Fruit fly (Drosophila melanogaster) whole organism, embryonic: ENCODE results near the gene CG12560.
A peak's percentile ranks its signal among the peaks of the same experiment; 100 is the strongest.

Experiments used
- Awh ChIP-seq: fragments of 200-800 bp; sonication (Bioruptor generic); IDR thresholded peaks from 2 replicates; pipeline ENCODE4, ENCODE4 v1.3.6; 2022; ENCODE audit warnings: missing biosample characterization, missing genetic modification characterization
- Bteb2 ChIP-seq: fragments of 200-800 bp; sonication (Bioruptor generic); optimal IDR thresholded peaks from 2 replicates; lab custom pipeline; 2016; ENCODE audit warnings: missing biosample characterization, missing genetic modification characterization
- CG12236 ChIP-seq: fragments of 200-800 bp; sonication (Bioruptor generic); optimal IDR thresholded peaks from 2 replicates; lab custom pipeline; 2016; ENCODE audit warnings: missing biosample characterization, missing genetic modification characterization
- CG14441 ChIP-seq: fragments of 200-800 bp; sonication (Bioruptor generic); IDR thresholded peaks from 2 replicates; pipeline ENCODE4 v1.3.6; 2022; ENCODE audit warnings: missing biosample characterization, missing genetic modification characterization
- CG14710 ChIP-seq: fragments of 200-800 bp; sonication (Bioruptor generic); optimal IDR thresholded peaks from 3 replicates; lab custom pipeline; 2019; ENCODE audit warnings: missing biosample characterization, mild to moderate bottlenecking, missing genetic modification characterization, moderate library complexity
- CG1647 ChIP-seq: fragments of 200-800 bp; sonication (Bioruptor generic); optimal IDR thresholded peaks from 3 replicates; lab custom pipeline; 2016; ENCODE audit warnings: missing biosample characterization, missing genetic modification characterization
- CG16813 ChIP-seq: fragments of 200-800 bp; sonication (Bioruptor generic); IDR thresholded peaks from 3 replicates; pipeline ENCODE4 v1.3.6; 2022; ENCODE audit warnings: missing biosample characterization, missing genetic modification characterization; ENCODE audit not compliant: partially characterized antibody
- CG17186 ChIP-seq: fragments of 200-800 bp; sonication (Bioruptor generic); optimal IDR thresholded peaks from 3 replicates; lab custom pipeline; 2017; ENCODE audit warnings: missing biosample characterization, missing genetic modification reagents, missing genetic modification characterization
- CG17361 ChIP-seq: fragments of 200-800 bp; sonication (Bioruptor generic); IDR thresholded peaks from 3 replicates; pipeline ENCODE4 v1.3.6; 2022; ENCODE audit warnings: missing biosample characterization, missing genetic modification characterization
- CG17912 ChIP-seq: fragments of 200-800 bp; sonication (Bioruptor generic); optimal IDR thresholded peaks from 2 replicates; lab custom pipeline; 2018; ENCODE audit warnings: missing biosample characterization, mild to moderate bottlenecking, missing genetic modification characterization
- CG18262 ChIP-seq: fragments of 200-800 bp; optimal IDR thresholded peaks from 3 replicates; lab custom pipeline; 2019; ENCODE audit warnings: missing biosample characterization, mild to moderate bottlenecking, missing genetic modification characterization, moderate library complexity
- CG18764 ChIP-seq: fragments of 200-800 bp; sonication (Bioruptor generic); optimal IDR thresholded peaks from 3 replicates; lab custom pipeline; 2016; ENCODE audit warnings: missing biosample characterization, missing genetic modification characterization
- CG30403 ChIP-seq: fragments of 200-800 bp; sonication (Bioruptor generic); optimal IDR thresholded peaks from 3 replicates; lab custom pipeline; 2016; ENCODE audit warnings: missing biosample characterization, missing genetic modification characterization
- CG33213 ChIP-seq: fragments of 200-800 bp; sonication (Bioruptor generic); optimal IDR thresholded peaks from 3 replicates; lab custom pipeline; 2016; ENCODE audit warnings: missing biosample characterization, missing genetic modification characterization
- CG3407 ChIP-seq: fragments of 200-800 bp; sonication (Bioruptor generic); optimal IDR thresholded peaks from 2 replicates; lab custom pipeline; 2018; ENCODE audit warnings: missing biosample characterization, mild to moderate bottlenecking, missing genetic modification characterization
- CG6272 ChIP-seq: fragments of 200-800 bp; sonication (Bioruptor generic); IDR thresholded peaks from 2 replicates; pipeline ENCODE4 v1.3.6; 2022; ENCODE audit warnings: missing biosample characterization, missing genetic modification characterization
- CG8290 ChIP-seq, 3 experiments: fragments of 200-800 bp; sonication (Bioruptor generic); optimal IDR thresholded peaks; 2 replicates each; lab custom pipeline; 2016 to 2019; ENCODE audit warnings: missing biosample characterization in 3 of 3, missing genetic modification characterization in 3 of 3, mild to moderate bottlenecking in 2 of 3, moderate library complexity in 1 of 3
- CG8944 ChIP-seq: fragments of 200-800 bp; sonication (Bioruptor generic); optimal IDR thresholded peaks from 3 replicates; lab custom pipeline; 2016; ENCODE audit warnings: missing biosample characterization, missing genetic modification characterization
- CG9727 ChIP-seq: fragments of 200-800 bp; sonication (Bioruptor generic); optimal IDR thresholded peaks from 3 replicates; lab custom pipeline; 2017; ENCODE audit warnings: missing biosample characterization, mild to moderate bottlenecking, missing genetic modification characterization
- CG9817 ChIP-seq: fragments of 200-800 bp; sonication (Bioruptor generic); optimal IDR thresholded peaks from 2 replicates; lab custom pipeline; 2018; ENCODE audit warnings: missing biosample characterization, mild to moderate bottlenecking, missing genetic modification characterization, moderate library complexity
- CTCF ChIP-seq: fragments of 200-800 bp; sonication (Bioruptor generic); optimal IDR thresholded peaks from 2 replicates; lab custom pipeline; 2017; ENCODE audit warnings: missing biosample characterization, mild to moderate bottlenecking, missing genetic modification characterization, moderate library complexity
- CoRest ChIP-seq: fragments of 200-800 bp; sonication (Bioruptor generic); optimal IDR thresholded peaks from 3 replicates; lab custom pipeline; 2018; ENCODE audit warnings: missing biosample characterization, mild to moderate bottlenecking, missing genetic modification characterization, moderate library complexity
- Dad ChIP-seq: fragments of 200-800 bp; sonication (Bioruptor generic); optimal IDR thresholded peaks from 3 replicates; lab custom pipeline; 2016; ENCODE audit warnings: missing biosample characterization, missing genetic modification characterization
- HLH4C ChIP-seq: fragments of 200-800 bp; sonication (Bioruptor generic); IDR thresholded peaks from 3 replicates; pipeline ENCODE4 v1.3.6; 2022; ENCODE audit warnings: missing biosample characterization, missing genetic modification characterization; ENCODE audit not compliant: partially characterized antibody
- HLH54F ChIP-seq: fragments of 200-800 bp; sonication (Bioruptor generic); optimal IDR thresholded peaks from 3 replicates; lab custom pipeline; 2016; ENCODE audit warnings: missing biosample characterization, missing genetic modification characterization
- HLHmδ ChIP-seq: fragments of 200-800 bp; sonication (Bioruptor generic); optimal IDR thresholded peaks from 2 replicates; lab custom pipeline; 2018; ENCODE audit warnings: missing biosample characterization, mild to moderate bottlenecking, missing genetic modification characterization, moderate library complexity
- Lim3 ChIP-seq: fragments of 200-800 bp; sonication (Bioruptor generic); IDR thresholded peaks from 2 replicates; pipeline ENCODE4 v1.3.6; 2022; ENCODE audit warnings: missing biosample characterization, missing genetic modification characterization
- Med ChIP-seq: fragments of 200-800 bp; sonication (Bioruptor generic); peaks from one replicate; lab custom pipeline; 2016; ENCODE audit warnings: missing biosample characterization, missing genetic modification characterization, mild to moderate bottlenecking, inconsistent platforms, moderate library complexity
- Meics ChIP-seq: fragments of 200-800 bp; sonication (Bioruptor generic); optimal IDR thresholded peaks from 2 replicates; lab custom pipeline; 2017; ENCODE audit warnings: missing biosample characterization, mild to moderate bottlenecking, missing genetic modification characterization
- NC2α ChIP-seq: fragments of 200-800 bp; sonication (Bioruptor generic); optimal IDR thresholded peaks from 2 replicates; lab custom pipeline; 2016; ENCODE audit warnings: missing biosample characterization, missing genetic modification characterization
- PHDP ChIP-seq: fragments of 200-800 bp; sonication (Bioruptor generic); optimal IDR thresholded peaks from 3 replicates; lab custom pipeline; 2018; ENCODE audit warnings: missing biosample characterization, mild to moderate bottlenecking, missing genetic modification characterization, moderate library complexity
- Rfx ChIP-seq: fragments of 200-800 bp; sonication (Bioruptor generic); IDR thresholded peaks from 2 replicates; pipeline ENCODE4 v1.3.6; 2022; ENCODE audit warnings: missing biosample characterization, missing genetic modification characterization
- Spps ChIP-seq: fragments of 200-800 bp; sonication (Bioruptor generic); optimal IDR thresholded peaks from 2 replicates; lab custom pipeline; 2018; ENCODE audit warnings: missing biosample characterization, mild to moderate bottlenecking, missing genetic modification characterization
- ara ChIP-seq: fragments of 200-800 bp; sonication (Bioruptor generic); IDR thresholded peaks from 2 replicates; pipeline ENCODE4 v1.3.6; 2022; ENCODE audit warnings: missing biosample characterization, missing genetic modification characterization
- br ChIP-seq: fragments of >200 bp; optimal IDR thresholded peaks from 2 replicates; lab custom pipeline; 2017
- caup ChIP-seq: fragments of 200-800 bp; sonication (Bioruptor generic); optimal IDR thresholded peaks from 3 replicates; lab custom pipeline; 2017; ENCODE audit warnings: missing biosample characterization, mild to moderate bottlenecking, missing genetic modification characterization, moderate library complexity; ENCODE audit not compliant: severe bottlenecking
- chif ChIP-seq, 2 experiments: fragments of 200-800 bp; sonication (Bioruptor generic); optimal IDR thresholded peaks; 3 replicates each; lab custom pipeline; 2016; ENCODE audit warnings: missing biosample characterization in 2 of 2, missing genetic modification characterization in 2 of 2
- ewg ChIP-seq: fragments of 200-800 bp; sonication (Bioruptor generic); optimal IDR thresholded peaks from 3 replicates; lab custom pipeline; 2017; ENCODE audit warnings: mild to moderate bottlenecking, missing biosample characterization, missing genetic modification reagents, missing genetic modification characterization
- ftz-f1 ChIP-seq: fragments of 200-800 bp; sonication (Bioruptor generic); optimal IDR thresholded peaks from 2 replicates; lab custom pipeline; 2016; ENCODE audit warnings: missing biosample characterization, missing genetic modification characterization
- gcm2 ChIP-seq: fragments of 200-800 bp; sonication (Bioruptor generic); optimal IDR thresholded peaks from 2 replicates; lab custom pipeline; 2016; ENCODE audit warnings: missing biosample characterization, missing genetic modification characterization
- hbn ChIP-seq: fragments of 200-800 bp; sonication (Bioruptor generic); IDR thresholded peaks from 2 replicates; pipeline ENCODE4 v1.3.6; 2022; ENCODE audit warnings: missing biosample characterization, missing genetic modification characterization; ENCODE audit not compliant: partially characterized antibody
- kay ChIP-seq: fragments of 200-800 bp; sonication (Bioruptor generic); optimal IDR thresholded peaks from 2 replicates; lab custom pipeline; 2016; ENCODE audit warnings: missing biosample characterization, missing genetic modification characterization
- nom ChIP-seq: fragments of 200-800 bp; sonication (Bioruptor generic); optimal IDR thresholded peaks from 2 replicates; lab custom pipeline; 2017; ENCODE audit warnings: missing biosample characterization, missing genetic modification characterization, mild to moderate bottlenecking, moderate library complexity, missing genetic modification reagents
- oc ChIP-seq: fragments of 200-800 bp; sonication (Bioruptor generic); optimal IDR thresholded peaks from 2 replicates; lab custom pipeline; 2018; ENCODE audit warnings: missing biosample characterization, mild to moderate bottlenecking, missing genetic modification characterization, moderate library complexity
- pfk ChIP-seq: fragments of 200-800 bp; sonication (Bioruptor generic); optimal IDR thresholded peaks from 2 replicates; lab custom pipeline; 2018; ENCODE audit warnings: missing biosample characterization, mild to moderate bottlenecking, missing genetic modification characterization, moderate library complexity
- ro ChIP-seq: fragments of 200-800 bp; sonication (Bioruptor generic); IDR thresholded peaks from 2 replicates; pipeline ENCODE4 v1.3.6; 2022; ENCODE audit warnings: missing biosample characterization, missing genetic modification characterization
- sens-2 ChIP-seq: fragments of 200-800 bp; sonication (Bioruptor generic); IDR thresholded peaks from 2 replicates; pipeline ENCODE4 v1.3.6; 2022; ENCODE audit warnings: missing biosample characterization, missing genetic modification characterization
- tin ChIP-seq: fragments of 200-800 bp; sonication (Bioruptor generic); optimal IDR thresholded peaks from 3 replicates; lab custom pipeline; 2016; ENCODE audit warnings: missing biosample characterization, missing genetic modification characterization

The CG12560 gene

DNA sequence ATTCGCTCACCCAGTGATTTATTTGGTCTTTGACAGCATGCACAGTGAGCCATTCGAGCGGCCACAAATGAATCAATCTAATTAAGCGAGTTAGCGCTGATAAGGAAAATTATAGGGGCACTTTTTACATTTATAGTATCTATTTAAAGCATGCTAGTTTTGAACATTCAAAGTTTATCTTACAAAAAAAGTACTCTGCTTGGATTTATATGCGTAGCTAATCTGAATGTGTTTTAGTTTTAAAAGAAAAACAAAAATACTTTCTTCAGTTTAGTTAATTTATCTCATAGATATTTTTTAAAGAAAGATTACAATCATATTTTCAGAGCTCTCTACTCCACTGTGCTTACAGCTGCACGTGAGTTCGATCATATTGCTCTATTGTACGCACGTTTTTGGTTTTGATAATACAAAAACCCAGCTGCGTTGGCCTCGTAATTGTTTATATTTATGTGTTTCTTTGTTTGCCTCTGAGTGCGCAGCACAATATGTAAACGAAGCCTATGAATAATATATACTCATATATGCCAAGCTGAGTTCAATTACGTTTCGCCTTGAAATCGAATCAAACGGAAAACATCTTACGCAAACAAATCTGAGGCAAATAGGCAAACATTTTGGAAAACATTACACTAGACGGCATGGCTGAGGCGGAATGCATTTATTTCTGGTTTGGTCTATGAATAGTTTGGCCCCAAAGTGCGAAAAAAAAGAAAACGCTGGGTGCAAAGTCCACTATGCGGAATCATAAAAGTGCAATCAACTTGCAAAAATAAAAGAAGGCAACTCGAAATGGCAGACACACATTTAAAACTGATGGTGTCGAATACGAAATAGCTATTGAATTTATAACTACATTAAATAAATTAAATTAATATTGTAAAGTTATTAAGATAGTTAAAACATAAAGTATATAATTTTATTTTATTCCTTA is 7.3 kb downstream of the CG12560 start (continued):
- TF ChIP-seq tin (GFP tag; lab: Kevin White, UChicago) (peak; percentile 89), Rfx (GFP tag; lab: Robert Waterston, UW) (peak; percentile 78), hbn (no peak), NC2α (peak; percentile 54), CG14710 (tag; lab: Kevin White, UChicago) (peak; percentile 87), ftz-f1 (GFP tag; lab: Kevin White, UChicago) (no peak), ara (peak; percentile 68; the same call in 1 of the 2 replicates), ewg (GFP tag; lab: Kevin White, UChicago) (peak; percentile 73), CG8290 (GFP tag; optimal IDR thresholded peaks at IDR 0.05; lab: Kevin White, UChicago) (peak; percentile 37), CG8290 (tag; optimal IDR thresholded peaks at IDR 0.05; lab: Kevin White, UChicago) (peak in 1 of 2 experiments; percentile 67), chif (GFP tag; optimal IDR thresholded peaks at IDR 0.05; lab: Kevin White, UChicago) (peak; percentile 83 to 84), CG17361 (peak; percentile 95), CG33213 (GFP tag; lab: Kevin White, UChicago) (peak; percentile 35), PHDP (tag; lab: Kevin White, UChicago) (peak; percentile 81), nom (GFP tag; lab: Kevin White, UChicago) (peak; percentile 84), gcm2 (GFP tag; lab: Kevin White, UChicago) (peak; percentile 66), pfk (GFP tag; lab: Kevin White, UChicago) (no peak), caup (GFP tag; lab: Kevin White, UChicago) (peak; percentile 83), Med (GFP tag; lab: Kevin White, UChicago) (peak; percentile 93), CG14441 (GFP tag; lab: Robert Waterston, UW) (peak; percentile 79), CG6272 (GFP tag; lab: Robert Waterston, UW) (peak; percentile 59; the same call in 1 of the 2 replicates), CTCF (GFP tag; lab: Kevin White, UChicago) (peak; percentile 48), kay (GFP tag; lab: Kevin White, UChicago) (peak; percentile 74), CG9817 (peak; percentile 79), CG3407 (peak; percentile 71), CG8944 (GFP tag; lab: Kevin White, UChicago) (peak; percentile 73), CG17912 (GFP tag; lab: Kevin White, UChicago) (no peak), sens-2 (GFP tag; lab: Robert Waterston, UW) (peak; percentile 59), oc (tag; lab: Kevin White, UChicago) (peak; percentile 64), CG9727 (GFP tag; lab: Kevin White, UChicago) (peak; percentile 93), Meics (GFP tag; lab: Kevin White, UChicago) (peak; percentile 92), CG12236 (peak; percentile 73), Spps (tag; lab: Kevin White, UChicago) (peak; percentile 64), HLHmδ (no peak), CoRest (peak; percentile 93), Awh (GFP tag; lab: Robert Waterston, UW) (peak; percentile 53; the same call in 1 of the 2 replicates), HLH54F (peak; percentile 77), HLH4C (GFP tag; lab: Robert Waterston, UW) (no peak), CG16813 (GFP tag; lab: Robert Waterston, UW) (no peak), CG18262 (tag; lab: Kevin White, UChicago) (peak; percentile 93), Bteb2 (GFP tag; lab: Kevin White, UChicago) (peak; percentile 76), CG30403 (GFP tag; lab: Kevin White, UChicago) (peak; percentile 94), Lim3 (GFP tag; lab: Robert Waterston, UW) (0 out of 2 replicates have a peak, but pooled peaks have one; percentile 41), CG18764 (GFP tag; lab: Kevin White, UChicago) (peak; percentile 65), CG1647 (GFP tag; lab: Kevin White, UChicago) (peak; percentile 50), br (no peak), Dad (peak; percentile 75), CG17186 (GFP tag; lab: Kevin White, UChicago) (no peak), ro (GFP tag; lab: Robert Waterston, UW) (0 out of 2 replicates have a peak, but pooled peaks have one; percentile 39)
